Worm (Caenorhabditis elegans) whole organism, L3 larva: ENCODE results near the gene unc-112.

Source experiments
- ZK546.5 ChIP-seq: sonication (generic microtip); optimal IDR thresholded peaks from 2 replicates; lab custom pipeline; 2017; ENCODE audit warnings: missing biosample characterization, missing genetic modification characterization
- ama-1 ChIP-seq: fragments of 150-350 bp; optimal IDR thresholded peaks from 2 replicates; lab custom pipeline; 2018
- egl-27 ChIP-seq: sonication (generic microtip); optimal IDR thresholded peaks from 4 replicates; lab custom pipeline; 2017; ENCODE audit warnings: missing biosample characterization, missing genetic modification reagents, missing genetic modification characterization
- lin-15B ChIP-seq: fragments of 150-350 bp; optimal IDR thresholded peaks from 2 replicates; lab custom pipeline; 2014; ENCODE audit warnings: missing biosample characterization, missing genetic modification characterization
- nhr-12 ChIP-seq: fragments of 150-350 bp; optimal IDR thresholded peaks from 2 replicates; lab custom pipeline; 2014; ENCODE audit warnings: missing biosample characterization, missing genetic modification characterization
- unc-39 ChIP-seq: sonication (generic microtip); optimal IDR thresholded peaks from 4 replicates; lab custom pipeline; 2017; ENCODE audit warnings: missing biosample characterization, missing genetic modification characterization
- unc-62 ChIP-seq: fragments of 150-350 bp; sonication (generic microtip); optimal IDR thresholded peaks from 4 replicates; lab custom pipeline; 2014; ENCODE audit warnings: missing biosample characterization, missing genetic modification reagents, missing genetic modification characterization

ce11 chrV:14649929-14650328 lies 46.5 kb downstream of the unc-112 start:
- TF ChIP-seq nhr-12 (tag; lab: Kevin White, UChicago): no peak
- TF ChIP-seq ZK546.5 (tag; lab: Kevin White, UChicago): no peak
- no peak for TF ChIP-seq egl-27 (tag; lab: Kevin White, UChicago)
- no peak for TF ChIP-seq ama-1 (lab: Kevin White, UChicago)
- TF ChIP-seq lin-15B (tag; lab: Kevin White, UChicago): no peak
- no peak for TF ChIP-seq unc-62 (GFP tag; lab: Kevin White, UChicago)
- no peak for TF ChIP-seq unc-39 (tag; lab: Kevin White, UChicago)
